Fruit fly (Drosophila melanogaster) whole organism: Measurements from ENCODE around the gene mat.

Experiments
- pan ChIP-seq: fragments of >200 bp; optimal IDR thresholded peaks from 2 replicates; lab custom pipeline; 2017
- usp ChIP-seq: fragments of >200 bp; optimal IDR thresholded peaks from 2 replicates; lab custom pipeline; 2017; ENCODE audit warnings: missing biosample characterization, missing genetic modification characterization, mixed read lengths

DNA sequence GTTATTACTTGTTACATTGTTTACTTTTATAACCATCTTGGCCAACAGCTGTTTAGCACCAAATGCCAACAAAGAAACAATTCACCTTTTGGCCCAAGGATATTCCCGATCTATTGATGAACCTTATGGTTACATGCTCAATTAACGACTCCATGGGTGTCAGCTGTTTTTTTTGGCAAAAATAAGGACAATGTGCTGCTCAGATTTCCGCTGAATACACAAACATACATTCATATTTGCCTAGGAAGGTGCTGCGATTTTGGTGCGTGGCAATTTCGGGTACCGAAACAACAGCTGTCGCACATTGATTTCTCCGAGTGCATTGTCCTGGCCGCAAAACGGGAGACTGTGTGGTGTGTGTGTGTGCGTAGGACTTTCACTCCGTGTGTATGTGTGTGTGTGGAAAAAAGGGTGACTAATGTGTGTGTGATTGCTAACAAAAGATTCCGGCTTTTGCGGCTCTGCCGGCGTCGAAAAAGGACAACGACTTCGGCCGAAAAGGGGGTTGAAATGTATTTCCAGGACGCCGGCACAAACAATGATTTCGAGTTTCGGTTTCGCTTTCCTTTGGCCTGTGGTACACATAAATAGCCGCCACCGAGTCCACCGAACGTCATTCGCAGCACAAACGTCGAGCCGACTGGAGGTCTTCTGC is 5.9 kb downstream of the mat start, which contains the start of gene nerfin-1:
- TF ChIP-seq pan (lab: Kevin White, UChicago) (no peak), usp (GFP tag; lab: Kevin White, UChicago) (no peak)
